Fruit fly (Drosophila melanogaster): Measurements from ENCODE around the gene ft.

ft gene

DNA sequence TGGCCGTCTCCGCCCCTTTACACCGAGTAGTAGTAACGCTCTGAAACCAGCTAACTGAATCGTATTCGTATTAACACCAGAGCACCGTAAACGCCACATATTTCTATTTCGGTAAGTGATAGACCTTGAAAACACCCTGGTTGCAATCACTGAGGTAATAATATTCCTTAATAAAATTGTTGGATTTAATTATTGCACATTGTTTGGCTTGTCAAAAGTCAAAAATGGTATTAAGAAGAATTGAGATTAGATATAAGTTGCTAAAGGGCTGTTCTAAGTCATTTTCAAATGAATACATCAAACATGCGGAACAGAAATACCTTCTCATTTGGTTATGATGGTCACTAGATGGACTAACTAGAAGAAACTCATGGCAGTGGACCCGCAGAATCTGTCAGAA, 2.8 kb downstream of the ft start:
- TF ChIP-seq OdsH (GFP tag; optimal IDR thresholded peaks at IDR 0.05) (no peak), Hr83 (GFP tag; optimal IDR thresholded peaks at IDR 0.05; ENCODE audit: poor library complexity, severe bottlenecking) (no peak), Rel (GFP tag; optimal IDR thresholded peaks at IDR 0.05) (no peak), Rel (tag; optimal IDR thresholded peaks at IDR 0.05) (no peak), sage (GFP tag; optimal IDR thresholded peaks at IDR 0.05) (no peak), Myc (optimal IDR thresholded peaks at IDR 0.05) (no peak), rgr (GFP tag; optimal IDR thresholded peaks at IDR 0.05) (no peak), h (GFP tag; optimal IDR thresholded peaks at IDR 0.05) (no peak), lola (GFP tag; optimal IDR thresholded peaks at IDR 0.05) (no peak), GATAd (GFP tag; optimal IDR thresholded peaks at IDR 0.05) (no peak)

DNA sequence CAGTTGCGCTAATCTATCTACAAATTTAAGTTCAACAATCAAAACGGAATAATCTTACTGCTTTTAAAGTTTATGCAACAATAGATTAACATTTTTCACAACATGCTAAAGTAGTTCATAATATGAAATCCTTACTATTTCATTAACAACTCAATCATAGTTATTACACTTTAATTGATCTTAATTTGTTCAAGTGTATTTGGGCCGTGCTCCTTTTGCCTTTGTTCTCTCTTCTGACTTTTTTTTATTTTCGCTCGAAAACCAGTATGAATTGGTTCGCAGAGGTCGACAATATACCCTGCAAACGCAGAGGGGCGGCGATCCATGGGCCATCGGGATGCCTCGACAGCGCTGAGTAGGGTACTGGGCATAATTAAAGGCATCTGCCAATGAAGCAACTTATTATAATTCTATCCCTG, 10.3 kb downstream of the ft start:
- no peak for TF ChIP-seq brk (GFP tag; optimal IDR thresholded peaks at IDR 0.05)
- TF ChIP-seq br (GFP tag; optimal IDR thresholded peaks at IDR 0.05) = peak; percentile 37
- TF ChIP-seq HLH106 (tag; optimal IDR thresholded peaks at IDR 0.05) = peak; percentile 75
- peak; percentile 40 for TF ChIP-seq Hr83 (GFP tag; optimal IDR thresholded peaks at IDR 0.05; ENCODE audit: poor library complexity, severe bottlenecking)
- TF ChIP-seq woc (GFP tag; optimal IDR thresholded peaks at IDR 0.05) = peak; percentile 76
- TF ChIP-seq fru (GFP tag; optimal IDR thresholded peaks at IDR 0.05) = peak; percentile 25
- peak; percentile 34 for TF ChIP-seq Sp1 (GFP tag; optimal IDR thresholded peaks at IDR 0.05)
- no peak for TF ChIP-seq Myc (optimal IDR thresholded peaks at IDR 0.05)
- TF ChIP-seq foxo (GFP tag; optimal IDR thresholded peaks at IDR 0.05) = peak in 1 of 2 experiments; percentile 39
- TF ChIP-seq pan (optimal IDR thresholded peaks at IDR 0.05) = no peak
- peak; percentile 30 for TF ChIP-seq ey (GFP tag; optimal IDR thresholded peaks at IDR 0.05)
- peak; percentile 22 for TF ChIP-seq OdsH (GFP tag; optimal IDR thresholded peaks at IDR 0.05)
- peak; percentile 28 for TF ChIP-seq h (GFP tag; optimal IDR thresholded peaks at IDR 0.05)
- TF ChIP-seq rgr (GFP tag; optimal IDR thresholded peaks at IDR 0.05) = peak; percentile 35
- TF ChIP-seq psq (GFP tag; optimal IDR thresholded peaks at IDR 0.05) = peak; percentile 4

DNA sequence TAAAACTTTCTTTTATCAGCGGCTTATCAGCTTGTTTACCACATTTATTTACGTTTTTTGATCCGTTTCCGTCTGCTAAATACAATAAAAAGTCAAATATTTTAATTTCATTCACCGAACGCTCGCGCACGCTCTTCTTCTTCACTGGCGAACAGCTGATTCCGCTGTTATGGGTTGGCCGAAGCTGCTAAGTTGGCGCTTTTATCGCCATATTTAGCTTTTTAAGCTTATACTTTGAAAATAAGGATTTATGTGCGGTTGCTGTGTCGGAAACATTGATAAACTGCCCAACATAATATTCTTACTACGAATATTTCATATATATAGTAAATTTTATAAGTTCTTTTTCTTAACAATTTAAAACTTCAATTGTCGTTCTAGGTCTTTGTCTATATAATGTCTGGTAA, 23.7 kb downstream of the ft start, which contains the start of gene Naprt:
Gene Naprt (minus strand): TSS at position 159 of the 407 bp plus-strand sequence.
- TF ChIP-seq Hnf4 (GFP tag; optimal IDR thresholded peaks at IDR 0.05) = no peak
- no peak for TF ChIP-seq N (GFP tag; optimal IDR thresholded peaks at IDR 0.05)
- TF ChIP-seq ey (GFP tag; optimal IDR thresholded peaks at IDR 0.05) = peak; percentile 30
- TF ChIP-seq Myc (optimal IDR thresholded peaks at IDR 0.05) = peak; percentile 91
- peak; percentile 10 for TF ChIP-seq OdsH (GFP tag; optimal IDR thresholded peaks at IDR 0.05)
- peak; percentile 34 for TF ChIP-seq woc (GFP tag; optimal IDR thresholded peaks at IDR 0.05)
- TF ChIP-seq CrebA (GFP tag; optimal IDR thresholded peaks at IDR 0.05; ENCODE audit: borderline replicate concordance) = no peak
- TF ChIP-seq h (GFP tag; optimal IDR thresholded peaks at IDR 0.05) = no peak
- no peak for TF ChIP-seq CG32264 (GFP tag; optimal IDR thresholded peaks at IDR 0.05)
- TF ChIP-seq HLH106 (tag; optimal IDR thresholded peaks at IDR 0.05) = peak; percentile 30
- TF ChIP-seq pan (optimal IDR thresholded peaks at IDR 0.05) = no peak
- TF ChIP-seq tai (GFP tag; optimal IDR thresholded peaks at IDR 0.05) = no peak
- TF ChIP-seq psq (GFP tag; optimal IDR thresholded peaks at IDR 0.05) = no peak
- TF ChIP-seq dl (GFP tag; optimal IDR thresholded peaks at IDR 0.05; ENCODE audit: insufficient read depth in 1 of 2, partially characterized antibody in 2 of 2) = no peak
- TF ChIP-seq brk (GFP tag; optimal IDR thresholded peaks at IDR 0.05) = no peak
- peak; percentile 10 for TF ChIP-seq Sp1 (GFP tag; optimal IDR thresholded peaks at IDR 0.05)
- peak in 1 of 2 experiments; percentile 7 for TF ChIP-seq foxo (GFP tag; optimal IDR thresholded peaks at IDR 0.05)
- no peak for TF ChIP-seq jim (GFP tag; optimal IDR thresholded peaks at IDR 0.05)
- TF ChIP-seq dmrt93B (GFP tag; optimal IDR thresholded peaks at IDR 0.05) = no peak

DNA sequence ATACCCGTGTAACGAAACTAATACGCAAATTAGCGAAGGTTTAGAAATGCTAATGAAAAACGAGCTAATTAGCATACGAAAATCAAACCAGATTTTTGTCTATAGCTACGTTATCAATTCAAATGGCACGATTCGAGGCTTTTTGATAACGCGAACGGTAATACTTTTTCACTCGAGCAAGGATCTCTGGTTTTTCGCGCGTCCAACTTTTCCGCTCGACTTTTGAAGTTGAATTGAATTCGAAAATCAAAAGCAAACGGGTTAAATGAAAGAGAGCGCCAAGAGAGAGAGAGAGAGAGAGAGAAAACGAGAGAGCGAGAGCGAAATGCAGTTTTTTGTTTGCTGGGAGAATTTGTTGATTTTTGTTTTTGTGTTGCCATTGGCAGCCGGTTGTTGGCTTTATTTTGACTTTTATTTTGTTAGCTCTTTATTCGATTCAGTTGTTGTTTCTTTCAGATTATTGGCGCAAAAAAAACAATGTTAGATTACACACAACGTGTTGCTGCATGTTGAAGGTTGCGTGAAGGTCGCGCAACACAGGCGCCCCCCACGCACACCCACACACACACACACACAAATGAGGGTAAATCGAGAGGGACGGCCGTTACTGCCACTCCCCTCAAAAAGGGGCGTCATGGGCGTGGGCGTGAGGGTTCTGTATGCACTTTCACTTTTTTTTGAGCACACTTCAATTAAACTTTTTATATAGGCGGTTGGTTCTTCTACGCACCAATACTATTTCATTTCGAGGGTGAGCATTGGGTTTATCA, 24.3 kb downstream of the ft start:
- TF ChIP-seq Dif (GFP tag; optimal IDR thresholded peaks at IDR 0.05; ENCODE audit: partially characterized antibody) (peak; percentile 94), psq (GFP tag; optimal IDR thresholded peaks at IDR 0.05) (peak; percentile 15), Sp1 (GFP tag; optimal IDR thresholded peaks at IDR 0.05) (peak; percentile 10), h (GFP tag; optimal IDR thresholded peaks at IDR 0.05) (peak; percentile 37), Vsx2 (GFP tag; optimal IDR thresholded peaks at IDR 0.05; ENCODE audit: partially characterized antibody) (peak; percentile 80), dl (GFP tag; optimal IDR thresholded peaks at IDR 0.05; ENCODE audit: insufficient read depth in 1 of 2, partially characterized antibody in 2 of 2) (peak; percentile 80 to 84), rgr (GFP tag; optimal IDR thresholded peaks at IDR 0.05) (peak; percentile 22), Hnf4 (GFP tag; optimal IDR thresholded peaks at IDR 0.05) (no peak), fru (GFP tag; optimal IDR thresholded peaks at IDR 0.05) (peak; percentile 82), jim (GFP tag; optimal IDR thresholded peaks at IDR 0.05) (no peak), foxo (GFP tag; optimal IDR thresholded peaks at IDR 0.05) (peak in 1 of 2 experiments; percentile 44), pan (optimal IDR thresholded peaks at IDR 0.05) (no peak), sage (GFP tag; optimal IDR thresholded peaks at IDR 0.05) (peak; percentile 25)

All from whole organism, wandering third instar larva.